Fruit fly (Drosophila melanogaster) whole organism: ENCODE data around the gene CG14770.

Source experiments
- CG8478 ChIP-seq: fragments of >200 bp; optimal IDR thresholded peaks from 2 replicates; lab custom pipeline; 2018; ENCODE audit warnings: inconsistent platforms
- Dll ChIP-seq: fragments of >200 bp; optimal IDR thresholded peaks from 2 replicates; lab custom pipeline; 2017
- EcR ChIP-seq, 2 experiments: fragments of >200 bp; optimal IDR thresholded peaks; 2 replicates each; lab custom pipeline; 2017; ENCODE audit warnings: missing biosample characterization in 2 of 2, missing genetic modification characterization in 2 of 2, missing genetic modification reagents in 2 of 2
- pan ChIP-seq: fragments of >200 bp; optimal IDR thresholded peaks from 2 replicates; lab custom pipeline; 2017
- psq ChIP-seq: fragments of >200 bp; optimal IDR thresholded peaks from 2 replicates; lab custom pipeline; 2017
- usp ChIP-seq: fragments of >200 bp; optimal IDR thresholded peaks from 2 replicates; lab custom pipeline; 2017; ENCODE audit warnings: missing biosample characterization, missing genetic modification characterization, mixed read lengths

CG14770 gene

DNA sequence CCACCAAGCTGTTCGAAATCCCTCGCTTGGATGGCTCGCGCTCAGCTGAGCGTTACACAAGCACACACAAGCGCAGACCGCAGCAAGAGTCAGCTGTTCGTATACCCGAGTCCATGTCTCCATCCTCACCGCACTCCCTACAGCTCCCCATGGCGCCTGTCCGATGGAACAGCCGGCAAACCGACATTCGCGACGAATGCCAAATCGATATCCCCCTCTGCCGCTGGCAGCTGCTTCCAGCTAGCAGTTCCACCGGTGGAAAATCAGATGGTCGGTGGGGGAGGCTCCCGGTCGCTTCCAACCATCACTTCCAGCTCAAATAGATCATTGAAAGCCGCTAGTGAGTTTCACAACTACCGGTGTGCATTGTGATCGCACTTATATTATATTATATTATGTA is 41.3 kb downstream of the CG14770 start:
- TF ChIP-seq psq (lab: Kevin White, UChicago), result no peak
- TF ChIP-seq EcR (GFP tag; optimal IDR thresholded peaks at IDR 0.05; lab: Kevin White, UChicago), result no peak

DNA sequence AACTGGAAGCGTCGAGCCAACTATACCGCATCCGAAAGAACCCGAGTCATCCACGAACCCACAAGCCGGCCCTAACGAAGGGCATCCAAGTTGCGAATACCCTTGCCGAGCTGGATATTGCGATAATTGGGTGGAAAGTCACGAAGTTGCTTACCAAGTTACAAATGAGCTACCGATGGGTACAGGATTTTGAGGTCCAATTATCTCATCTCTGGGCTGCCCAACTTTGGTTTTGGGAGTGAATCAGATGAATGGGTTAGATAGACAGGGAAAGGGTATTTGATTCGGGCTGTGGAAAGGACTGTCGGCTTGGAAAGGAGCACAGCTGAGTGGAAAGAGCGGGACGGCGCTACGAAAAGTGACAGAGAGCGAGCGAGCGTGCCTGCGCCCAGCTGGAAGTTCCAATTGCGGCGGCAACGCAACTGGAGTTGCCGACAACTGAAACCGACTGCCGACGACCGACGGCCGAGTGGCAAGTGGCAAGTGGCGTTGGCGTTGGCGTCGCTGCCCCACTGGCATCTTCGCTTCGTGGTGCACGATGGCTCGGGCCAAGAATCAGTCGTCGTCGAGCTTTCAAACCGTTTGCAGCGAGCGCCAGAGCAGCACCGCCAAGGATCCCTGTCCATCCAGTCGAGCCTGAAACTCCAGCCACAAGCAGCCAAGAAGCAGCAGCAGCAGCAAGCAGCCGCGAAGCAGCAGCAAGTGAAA is 42.3 kb downstream of the CG14770 start:
- TF ChIP-seq EcR (GFP tag; optimal IDR thresholded peaks at IDR 0.05; lab: Kevin White, UChicago) (no peak), CG8478 (lab: Kevin White, UChicago) (no peak), usp (GFP tag; lab: Kevin White, UChicago) (no peak), Dll (lab: Kevin White, UChicago) (no peak), pan (lab: Kevin White, UChicago) (no peak), psq (lab: Kevin White, UChicago) (no peak)

DNA sequence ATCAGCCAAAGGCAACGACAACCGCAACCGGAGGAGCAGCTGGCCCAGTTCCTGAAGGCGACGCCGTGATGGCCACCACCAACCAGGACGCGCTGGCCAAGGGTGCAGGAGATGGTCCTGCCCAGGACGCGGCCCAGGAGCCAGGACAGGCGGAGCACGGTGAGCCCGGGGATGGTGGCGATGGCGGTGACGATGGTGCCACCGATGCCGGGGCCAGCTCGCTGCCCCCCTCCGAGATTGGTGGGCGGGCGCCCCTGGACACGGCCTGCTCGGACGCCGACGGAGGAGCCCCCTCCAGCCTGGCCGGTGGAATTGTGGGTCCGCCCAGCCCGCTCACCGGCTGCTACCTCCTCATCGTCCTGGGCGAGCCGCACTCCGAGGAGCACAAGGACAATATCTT is 45.2 kb downstream of the CG14770 start:
- TF ChIP-seq EcR (GFP tag; optimal IDR thresholded peaks at IDR 0.05; lab: Kevin White, UChicago), result no peak
- no peak for TF ChIP-seq CG8478 (lab: Kevin White, UChicago)
- TF ChIP-seq usp (GFP tag; lab: Kevin White, UChicago), result no peak
- no peak for TF ChIP-seq psq (lab: Kevin White, UChicago)
- TF ChIP-seq Dll (lab: Kevin White, UChicago), result no peak
- TF ChIP-seq pan (lab: Kevin White, UChicago), result no peak
